Fruit fly (Drosophila melanogaster): ENCODE results near the gene CG17075.

dm6 chr2L:250507-251215 lies 16.6 kb downstream of the CG17075 start, which contains the start of gene kis:
- TF ChIP-seq dsx (GFP tag; optimal IDR thresholded peaks at IDR 0.05; ENCODE audit: poor library complexity, severe bottlenecking): peak; percentile 25
- no peak for TF ChIP-seq Ets21C (GFP tag; optimal IDR thresholded peaks at IDR 0.05)
- peak; percentile 9 for TF ChIP-seq OdsH (GFP tag; optimal IDR thresholded peaks at IDR 0.05)
- peak; percentile 30 for TF ChIP-seq CG3032 (tag; optimal IDR thresholded peaks at IDR 0.05)
